Fruit fly (Drosophila melanogaster) whole organism, wandering third instar larva: Measurements from ENCODE around the gene CDK2AP1.

Source experiments
- Abd-B ChIP-seq: fragments of >200 bp; optimal IDR thresholded peaks from 2 replicates; lab custom pipeline; 2017; ENCODE audit warnings: missing biosample characterization, missing genetic modification characterization
- CG9705 ChIP-seq: fragments of 200-800 bp; sonication (Bioruptor generic); optimal IDR thresholded peaks from 2 replicates; lab custom pipeline; 2018; ENCODE audit warnings: missing biosample characterization, mild to moderate bottlenecking, missing genetic modification characterization
- CrebA ChIP-seq: fragments of 200-800 bp; sonication (Bioruptor generic); optimal IDR thresholded peaks from 2 replicates; lab custom pipeline; 2016; ENCODE audit warnings: missing biosample characterization, mild to moderate bottlenecking, missing genetic modification characterization, borderline replicate concordance
- Dfd ChIP-seq: fragments of >200 bp; optimal IDR thresholded peaks from 2 replicates; lab custom pipeline; 2017; ENCODE audit warnings: missing biosample characterization, missing genetic modification characterization
- Dif ChIP-seq: fragments of 200-275, 200-300 bp; sonication (Bioruptor generic); optimal IDR thresholded peaks from 2 replicates; lab custom pipeline; 2018; ENCODE audit warnings: missing biosample characterization, missing genetic modification characterization; ENCODE audit not compliant: partially characterized antibody
- GATAd ChIP-seq: sonication (Bioruptor generic); optimal IDR thresholded peaks from 2 replicates; lab custom pipeline; 2016; ENCODE audit warnings: missing biosample characterization, missing genetic modification characterization
- HLH106 ChIP-seq: fragments of 200-800 bp; optimal IDR thresholded peaks from 3 replicates; lab custom pipeline; 2019; ENCODE audit warnings: missing biosample characterization, mild to moderate bottlenecking, missing genetic modification characterization, moderate library complexity
- Hr83 ChIP-seq: fragments of 200-300 bp; sonication (Bioruptor generic); optimal IDR thresholded peaks from 2 replicates; lab custom pipeline; 2016; ENCODE audit warnings: missing biosample characterization, mild to moderate bottlenecking, missing genetic modification characterization, moderate library complexity; ENCODE audit not compliant: poor library complexity, severe bottlenecking
- Jra ChIP-seq: sonication (Bioruptor generic); optimal IDR thresholded peaks from 2 replicates; lab custom pipeline; 2016; ENCODE audit warnings: missing biosample characterization, missing genetic modification characterization
- Mio ChIP-seq: sonication (Bioruptor generic); optimal IDR thresholded peaks from 2 replicates; lab custom pipeline; 2016; ENCODE audit warnings: missing biosample characterization, missing genetic modification characterization
- Myc ChIP-seq: fragments of >200 bp; optimal IDR thresholded peaks from 2 replicates; lab custom pipeline; 2017
- N ChIP-seq: fragments of >200 bp; optimal IDR thresholded peaks from 2 replicates; lab custom pipeline; 2018; ENCODE audit warnings: missing biosample characterization, missing external identifiers, missing genetic modification characterization
- Rel ChIP-seq, 2 experiments: fragments of 200-800 bp; sonication (Bioruptor generic) in 1 of 2; optimal IDR thresholded peaks; 2 replicates in 1 of 2; 3 replicates in 1 of 2; lab custom pipeline; 2016 to 2019; ENCODE audit warnings: mild to moderate bottlenecking in 2 of 2, missing biosample characterization in 2 of 2, missing genetic modification characterization in 2 of 2, moderate library complexity in 1 of 2
- Sp1 ChIP-seq: fragments of 200-800 bp; sonication (Bioruptor generic); optimal IDR thresholded peaks from 3 replicates; lab custom pipeline; 2019; ENCODE audit warnings: missing biosample characterization, mild to moderate bottlenecking, missing genetic modification characterization, moderate library complexity
- br ChIP-seq: fragments of 200-800 bp; sonication (Bioruptor generic); optimal IDR thresholded peaks from 2 replicates; lab custom pipeline; 2016; ENCODE audit warnings: missing biosample characterization, missing genetic modification characterization
- brk ChIP-seq: fragments of 200-800 bp; sonication (Bioruptor generic); optimal IDR thresholded peaks from 2 replicates; lab custom pipeline; 2016; ENCODE audit warnings: missing biosample characterization, mild to moderate bottlenecking, missing genetic modification characterization
- dl ChIP-seq, 2 experiments: fragments of 175-275, 200-275 bp in 1 of 2; fragments of 200-275 bp in 1 of 2; sonication (Bioruptor generic); optimal IDR thresholded peaks; lab custom pipeline; 2018; ENCODE audit warnings: mild to moderate bottlenecking in 2 of 2, missing biosample characterization in 2 of 2, missing genetic modification characterization in 2 of 2, moderate library complexity in 2 of 2; ENCODE audit not compliant: partially characterized antibody in 2 of 2, insufficient read depth in 1 of 2
- dmrt93B ChIP-seq: fragments of 200-800 bp; sonication (Bioruptor generic); optimal IDR thresholded peaks from 2 replicates; lab custom pipeline; 2018; ENCODE audit warnings: missing biosample characterization, mild to moderate bottlenecking, missing genetic modification characterization
- dsf ChIP-seq: sonication (Bioruptor generic); optimal IDR thresholded peaks from 2 replicates; lab custom pipeline; 2016; ENCODE audit warnings: missing biosample characterization, missing genetic modification characterization, borderline replicate concordance
- ey ChIP-seq: fragments of 200-800 bp; sonication (Bioruptor generic); optimal IDR thresholded peaks from 2 replicates; lab custom pipeline; 2016; ENCODE audit warnings: missing biosample characterization, missing genetic modification characterization
- foxo ChIP-seq, 2 experiments: fragments of 200-800 bp; sonication (Bioruptor generic); optimal IDR thresholded peaks; 2 replicates in 1 of 2; 3 replicates in 1 of 2; lab custom pipeline; 2016 to 2017; ENCODE audit warnings: missing biosample characterization in 2 of 2, missing genetic modification characterization in 2 of 2
- jim ChIP-seq: fragments of 175-275, 200-325 bp; sonication (Bioruptor generic); optimal IDR thresholded peaks from 2 replicates; lab custom pipeline; 2016; ENCODE audit warnings: missing biosample characterization, mild to moderate bottlenecking, missing genetic modification characterization
- lola ChIP-seq: fragments of >200 bp; optimal IDR thresholded peaks from 2 replicates; lab custom pipeline; 2017; ENCODE audit warnings: missing biosample characterization, missing genetic modification characterization
- psq ChIP-seq: fragments of 200-800 bp; sonication (Bioruptor generic); optimal IDR thresholded peaks from 3 replicates; lab custom pipeline; 2017; ENCODE audit warnings: missing biosample characterization, mild to moderate bottlenecking, missing genetic modification characterization, moderate library complexity
- rgr ChIP-seq: fragments of 200-800 bp; sonication (Bioruptor generic); optimal IDR thresholded peaks from 3 replicates; lab custom pipeline; 2016; ENCODE audit warnings: missing biosample characterization, mild to moderate bottlenecking, missing genetic modification characterization
- sv ChIP-seq: fragments of 200-800 bp; sonication (Bioruptor generic); optimal IDR thresholded peaks from 3 replicates; lab custom pipeline; 2016; ENCODE audit warnings: missing biosample characterization, missing genetic modification characterization
- tai ChIP-seq: sonication (Bioruptor generic); optimal IDR thresholded peaks from 2 replicates; lab custom pipeline; 2016; ENCODE audit warnings: missing biosample characterization, missing genetic modification characterization
- usp ChIP-seq: fragments of >200 bp; optimal IDR thresholded peaks from 2 replicates; lab custom pipeline; 2017; ENCODE audit warnings: missing biosample characterization, missing genetic modification characterization

Gene CDK2AP1

DNA sequence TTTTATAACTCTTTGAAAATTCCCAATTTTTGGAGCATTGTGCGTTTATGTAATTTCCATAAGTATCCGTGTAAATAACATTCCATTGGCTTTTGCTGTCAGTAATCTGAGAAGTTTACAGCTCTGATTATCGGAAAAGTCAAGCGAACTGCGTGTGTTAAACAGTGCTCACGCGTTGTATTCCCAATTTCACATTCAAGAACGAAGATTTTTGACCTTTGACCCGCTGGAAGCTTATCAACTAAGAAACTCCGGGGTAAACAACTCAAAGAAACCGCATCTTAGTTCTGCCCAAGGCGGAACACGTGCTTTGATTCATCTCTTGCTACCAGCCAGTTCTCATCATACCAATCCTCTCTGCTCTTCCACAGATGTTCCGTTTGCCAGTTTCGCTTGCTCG, 28.0 kb upstream of the CDK2AP1 start:
- no peak for TF ChIP-seq tai (GFP tag; lab: Kevin White, UChicago)
- TF ChIP-seq ey (GFP tag; lab: Kevin White, UChicago) = no peak
- TF ChIP-seq jim = no peak
- TF ChIP-seq CG9705 (GFP tag; lab: Kevin White, UChicago) = no peak
- TF ChIP-seq dl (GFP tag; optimal IDR thresholded peaks at IDR 0.05; lab: Kevin White, UChicago; ENCODE audit: insufficient read depth in 1 of 2, partially characterized antibody in 2 of 2) = no peak
- no peak for TF ChIP-seq Rel (GFP tag; optimal IDR thresholded peaks at IDR 0.05; lab: Kevin White, UChicago)
- TF ChIP-seq Rel (tag; optimal IDR thresholded peaks at IDR 0.05; lab: Kevin White, UChicago) = no peak
- no peak for TF ChIP-seq Myc (lab: Kevin White, UChicago)
- no peak for TF ChIP-seq Dif
- no peak for TF ChIP-seq Sp1
- no peak for TF ChIP-seq psq (GFP tag; lab: Kevin White, UChicago)
- no peak for TF ChIP-seq dsf (GFP tag; lab: Kevin White, UChicago)
- TF ChIP-seq Abd-B (GFP tag; lab: Kevin White, UChicago) = no peak
- TF ChIP-seq usp = no peak
- TF ChIP-seq sv (GFP tag; lab: Kevin White, UChicago) = no peak
- no peak for TF ChIP-seq N
- no peak for TF ChIP-seq Mio (GFP tag; lab: Kevin White, UChicago)

DNA sequence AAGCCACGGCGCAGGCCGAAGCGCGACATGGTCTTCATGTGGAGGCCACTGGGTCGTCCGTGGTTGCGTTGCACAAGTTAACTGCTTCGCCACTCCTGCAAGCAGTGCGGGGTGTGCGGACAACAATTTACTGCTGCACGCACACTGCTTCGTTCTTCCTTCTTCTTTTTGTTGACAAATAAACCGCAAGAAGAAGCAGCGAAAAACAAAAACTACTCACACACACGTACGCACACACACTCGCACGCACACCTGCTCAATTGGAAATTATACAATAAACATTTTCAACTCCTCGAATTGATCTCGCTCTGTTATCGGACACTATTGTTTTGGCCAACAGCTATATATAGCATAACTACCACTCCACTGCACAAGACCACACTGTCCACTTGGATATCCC, 14.1 kb upstream of the CDK2AP1 start:
- TF ChIP-seq CrebA (GFP tag; lab: Kevin White, UChicago) (no peak), tai (GFP tag; lab: Kevin White, UChicago) (no peak), HLH106 (tag; lab: Kevin White, UChicago) (no peak), dmrt93B (GFP tag; lab: Kevin White, UChicago) (no peak), dsf (GFP tag; lab: Kevin White, UChicago) (no peak), brk (GFP tag; lab: Kevin White, UChicago) (no peak), psq (GFP tag; lab: Kevin White, UChicago) (no peak), Dif (no peak), lola (GFP tag; lab: Kevin White, UChicago) (no peak), rgr (GFP tag; lab: Kevin White, UChicago) (no peak), Jra (no peak), GATAd (GFP tag; lab: Kevin White, UChicago) (no peak), Myc (lab: Kevin White, UChicago) (no peak), Dfd (no peak), jim (no peak), foxo (GFP tag; optimal IDR thresholded peaks at IDR 0.05; lab: Kevin White, UChicago) (no peak), Abd-B (GFP tag; lab: Kevin White, UChicago) (no peak)

DNA sequence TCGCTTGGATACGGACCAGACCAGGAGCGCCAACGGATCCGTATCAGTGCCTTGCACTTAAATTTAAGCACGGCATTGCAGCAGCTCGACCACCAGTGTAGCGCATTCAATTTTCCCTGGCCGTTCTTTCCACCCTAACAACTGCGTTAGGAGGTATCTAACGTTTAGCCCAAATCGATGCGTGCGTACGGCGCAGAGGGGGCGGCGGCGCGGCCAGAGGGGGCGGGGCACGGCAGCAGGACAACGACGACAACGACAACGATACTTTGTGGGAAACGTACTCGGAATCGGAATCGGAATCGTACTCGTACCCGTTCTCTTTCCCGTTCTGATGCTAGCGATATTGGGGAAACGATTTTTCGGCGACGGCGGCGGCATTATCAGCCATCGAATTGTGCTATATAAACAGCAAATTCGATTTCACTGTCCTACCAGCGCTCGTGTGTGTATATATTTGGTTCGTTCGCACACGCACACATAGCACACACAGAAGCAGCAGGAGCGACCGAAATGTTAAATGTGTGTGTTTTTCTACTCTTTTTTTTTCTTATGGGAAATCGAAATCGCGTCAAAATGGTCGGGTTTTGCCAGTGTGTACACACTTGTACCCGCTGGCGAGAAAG, 13.4 kb upstream of the CDK2AP1 start, which contains the start of gene CG11122:
CG11122 (minus strand) TSS at position 601 of the 623 bp plus-strand sequence.
- TF ChIP-seq sv (GFP tag; lab: Kevin White, UChicago) (no peak), rgr (GFP tag; lab: Kevin White, UChicago) (no peak), Hr83 (GFP tag; lab: Kevin White, UChicago) (no peak), Myc (lab: Kevin White, UChicago) (no peak), usp (no peak), dsf (GFP tag; lab: Kevin White, UChicago) (no peak), Rel (GFP tag; optimal IDR thresholded peaks at IDR 0.05; lab: Kevin White, UChicago) (no peak), Rel (tag; optimal IDR thresholded peaks at IDR 0.05; lab: Kevin White, UChicago) (peak; percentile 6), Abd-B (GFP tag; lab: Kevin White, UChicago) (no peak), jim (peak; percentile 24), tai (GFP tag; lab: Kevin White, UChicago) (no peak)

DNA sequence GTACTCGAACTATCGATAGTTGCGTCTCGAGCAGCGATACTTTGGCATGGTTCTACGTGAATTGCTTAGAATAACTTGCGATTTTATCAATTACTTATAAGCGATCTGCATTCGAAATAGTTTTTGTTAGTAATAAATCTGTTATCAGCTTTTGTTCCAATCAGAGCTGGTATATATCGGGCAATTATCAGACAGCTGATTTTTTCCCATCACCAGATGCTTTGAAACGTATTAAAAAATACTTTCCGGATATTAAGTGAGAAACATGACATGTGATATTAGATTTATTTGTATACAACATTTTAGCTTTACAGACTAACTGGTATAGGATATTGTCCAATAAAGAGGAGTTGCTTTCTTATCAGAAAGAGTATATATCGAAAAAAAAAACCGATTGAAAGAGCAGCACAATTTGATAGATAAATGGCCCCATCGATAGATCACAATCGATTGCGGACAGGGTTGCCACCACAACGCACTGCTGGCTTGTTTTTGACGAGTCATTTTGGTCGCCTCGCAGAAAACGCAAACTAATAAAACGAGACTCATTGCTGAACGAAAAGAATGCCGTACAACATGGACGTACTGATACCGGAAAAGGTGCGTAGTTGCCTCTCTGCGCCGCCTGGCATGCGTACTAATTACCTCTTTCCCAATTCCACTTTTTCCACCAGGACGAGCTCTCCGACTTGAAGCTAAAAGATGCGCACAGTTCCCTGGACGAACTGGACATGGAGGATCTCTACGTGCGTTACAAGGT, 12.7 kb upstream of the CDK2AP1 start, which contains the start of gene Rpt3:
Rpt3 (plus strand) TSS at position 353 of the 760 bp plus-strand sequence.
- TF ChIP-seq foxo (GFP tag; optimal IDR thresholded peaks at IDR 0.05; lab: Kevin White, UChicago) (peak in 1 of 2 experiments; percentile 24), br (GFP tag; lab: Kevin White, UChicago) (no peak)
